Fruit fly (Drosophila melanogaster) whole organism, prepupa: Measurements from ENCODE around the gene net.

ENCODE experiments used
- Blimp-1 ChIP-seq: fragments of 200-800 bp; sonication (Bioruptor generic); optimal IDR thresholded peaks from 3 replicates; lab custom pipeline; 2017; ENCODE audit warnings: missing biosample characterization, missing genetic modification characterization, mild to moderate bottlenecking, moderate library complexity, missing genetic modification reagents
- CG10669 ChIP-seq: fragments of 200-800 bp; sonication (Bioruptor generic); optimal IDR thresholded peaks from 3 replicates; lab custom pipeline; 2018; ENCODE audit warnings: missing biosample characterization, mild to moderate bottlenecking, missing genetic modification characterization, moderate library complexity
- CG31627 ChIP-seq: fragments of 200-800 bp; sonication (Bioruptor generic); optimal IDR thresholded peaks from 3 replicates; lab custom pipeline; 2016; ENCODE audit warnings: missing biosample characterization, missing genetic modification characterization
- CG6276 ChIP-seq: fragments of 200-800 bp; sonication (Bioruptor generic); optimal IDR thresholded peaks from 2 replicates; lab custom pipeline; 2017; ENCODE audit warnings: missing biosample characterization, mild to moderate bottlenecking, missing genetic modification characterization
- CG6854 ChIP-seq: fragments of 200-800 bp; sonication (Bioruptor generic); optimal IDR thresholded peaks from 2 replicates; lab custom pipeline; 2017; ENCODE audit warnings: missing biosample characterization, mild to moderate bottlenecking, missing genetic modification characterization
- CG7368 ChIP-seq: fragments of 200-800 bp; sonication (Bioruptor generic); optimal IDR thresholded peaks from 3 replicates; lab custom pipeline; 2016; ENCODE audit warnings: missing biosample characterization, missing genetic modification characterization
- CG8319 ChIP-seq: fragments of 200-800 bp; sonication (Bioruptor generic); optimal IDR thresholded peaks from 3 replicates; lab custom pipeline; 2016; ENCODE audit warnings: missing biosample characterization, missing genetic modification characterization
- CG8632 ChIP-seq: fragments of 200-800 bp; sonication (Bioruptor generic); optimal IDR thresholded peaks from 3 replicates; lab custom pipeline; 2016; ENCODE audit warnings: missing biosample characterization, missing genetic modification characterization
- CG9139 ChIP-seq: fragments of 200-800 bp; sonication (Bioruptor generic); optimal IDR thresholded peaks from 3 replicates; lab custom pipeline; 2017; ENCODE audit warnings: missing biosample characterization, mild to moderate bottlenecking, missing genetic modification characterization
- Eip75B ChIP-seq: fragments of 200-800 bp; sonication (Bioruptor generic); optimal IDR thresholded peaks from 3 replicates; lab custom pipeline; 2016; ENCODE audit warnings: missing biosample characterization, missing genetic modification characterization
- Eip78C ChIP-seq: fragments of 200-800 bp; sonication (Bioruptor generic); peaks from one replicate; lab custom pipeline; 2016; ENCODE audit warnings: missing biosample characterization, missing genetic modification characterization
- Ets96B ChIP-seq: fragments of 200-800 bp; optimal IDR thresholded peaks from 2 replicates; lab custom pipeline; 2019; ENCODE audit warnings: missing biosample characterization, mild to moderate bottlenecking, missing genetic modification characterization, moderate library complexity
- Lpt ChIP-seq: fragments of 200-800 bp; sonication (Bioruptor generic); optimal IDR thresholded peaks from 3 replicates; lab custom pipeline; 2016; ENCODE audit warnings: missing biosample characterization, missing genetic modification characterization
- OdsH ChIP-seq: fragments of 200-800 bp; sonication (Bioruptor generic); optimal IDR thresholded peaks from 3 replicates; lab custom pipeline; 2016; ENCODE audit warnings: missing biosample characterization, missing genetic modification characterization
- Sox102F ChIP-seq: fragments of 200-800 bp; sonication (Bioruptor generic); optimal IDR thresholded peaks from 2 replicates; lab custom pipeline; 2016; ENCODE audit warnings: missing biosample characterization, mild to moderate bottlenecking, missing genetic modification characterization
- Sox14 ChIP-seq: fragments of 200-800 bp; sonication (Bioruptor generic); optimal IDR thresholded peaks from 3 replicates; lab custom pipeline; 2016; ENCODE audit warnings: missing biosample characterization, missing genetic modification characterization
- achi ChIP-seq: fragments of 200-800 bp; sonication (Bioruptor generic); optimal IDR thresholded peaks from 3 replicates; lab custom pipeline; 2016; ENCODE audit warnings: missing biosample characterization, missing genetic modification characterization
- cyc ChIP-seq: fragments of 200-800 bp; sonication (Bioruptor generic); optimal IDR thresholded peaks from 3 replicates; lab custom pipeline; 2016; ENCODE audit warnings: missing biosample characterization, missing genetic modification characterization
- dac ChIP-seq: fragments of 200-800 bp; sonication (Bioruptor generic); optimal IDR thresholded peaks from 2 replicates; lab custom pipeline; 2017; ENCODE audit warnings: missing biosample characterization, mild to moderate bottlenecking, missing genetic modification characterization
- esn ChIP-seq: fragments of 200-800 bp; sonication (Bioruptor generic); optimal IDR thresholded peaks from 2 replicates; lab custom pipeline; 2016; ENCODE audit warnings: missing biosample characterization, mild to moderate bottlenecking, missing genetic modification characterization, moderate library complexity
- fd59A ChIP-seq: fragments of 200-800 bp; sonication (Bioruptor generic); optimal IDR thresholded peaks from 2 replicates; lab custom pipeline; 2017; ENCODE audit warnings: missing biosample characterization, mild to moderate bottlenecking, missing genetic modification characterization, missing genetic modification reagents
- fd85E ChIP-seq: fragments of 200-800 bp; sonication (Bioruptor generic); optimal IDR thresholded peaks from 3 replicates; lab custom pipeline; 2016; ENCODE audit warnings: missing biosample characterization, missing genetic modification characterization
- fkh ChIP-seq: fragments of 200-800 bp; sonication (Bioruptor generic); optimal IDR thresholded peaks from 3 replicates; lab custom pipeline; 2017; ENCODE audit warnings: missing biosample characterization, mild to moderate bottlenecking, missing genetic modification characterization, moderate library complexity
- lz ChIP-seq: fragments of 200-800 bp; sonication (Bioruptor generic); optimal IDR thresholded peaks from 3 replicates; lab custom pipeline; 2016; ENCODE audit warnings: missing biosample characterization, missing genetic modification characterization
- net ChIP-seq: fragments of 200-800 bp; sonication (Bioruptor generic); optimal IDR thresholded peaks from 3 replicates; lab custom pipeline; 2016; ENCODE audit warnings: missing biosample characterization, missing genetic modification characterization
- pdm3 ChIP-seq: fragments of 200-800 bp; sonication (Bioruptor generic); optimal IDR thresholded peaks from 3 replicates; lab custom pipeline; 2016; ENCODE audit warnings: missing biosample characterization, missing genetic modification characterization
- svp ChIP-seq: fragments of 200-800 bp; sonication (Bioruptor generic); peaks from one replicate; lab custom pipeline; 2016; ENCODE audit warnings: missing biosample characterization, missing genetic modification characterization
- vri ChIP-seq: fragments of 200-800 bp; sonication (Bioruptor generic); optimal IDR thresholded peaks from 3 replicates; lab custom pipeline; 2016; ENCODE audit warnings: missing biosample characterization, mild to moderate bottlenecking, missing genetic modification characterization

The net gene

dm6 chr2L:89158-89557, 2.0 kb upstream of the net start:
- TF ChIP-seq Eip78C (GFP tag; lab: Kevin White, UChicago): peak; percentile 42
- TF ChIP-seq lz (GFP tag; lab: Kevin White, UChicago): no peak

- peak; percentile 1 for TF ChIP-seq esn (GFP tag; lab: Kevin White, UChicago)
- TF ChIP-seq CG10669: no peak
- TF ChIP-seq Blimp-1: peak; percentile 81
- TF ChIP-seq OdsH (GFP tag; lab: Kevin White, UChicago): no peak
- TF ChIP-seq CG6854 (GFP tag; lab: Kevin White, UChicago): peak; percentile 8
- no peak for TF ChIP-seq CG9139 (GFP tag; lab: Kevin White, UChicago)
These were observed 1.3 kb upstream of the net start for dm6 chr2L:88528-88927.

DNA sequence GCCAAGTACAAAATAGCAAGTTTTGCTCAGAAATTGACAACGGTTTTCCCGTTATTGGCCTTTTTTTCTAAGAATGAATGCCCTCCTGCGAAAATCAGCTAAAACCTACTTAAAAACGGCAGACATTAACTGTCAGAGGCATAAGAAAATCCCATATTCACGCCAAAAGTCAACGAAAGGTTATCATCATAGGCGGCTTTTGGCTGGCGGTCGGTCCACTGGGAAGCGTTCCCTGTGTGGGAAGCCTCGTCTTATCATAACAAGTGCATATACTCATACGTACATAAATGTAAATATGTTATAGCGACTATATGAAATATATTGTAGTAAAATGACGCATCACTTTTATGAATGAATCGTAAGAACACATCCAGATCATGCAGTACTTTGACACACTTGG, 1.5 kb downstream of the net start:
- TF ChIP-seq Eip78C (GFP tag; lab: Kevin White, UChicago) (peak; percentile 20), svp (GFP tag; lab: Kevin White, UChicago) (peak; percentile 98), esn (GFP tag; lab: Kevin White, UChicago) (no peak)

dm6 chr2L:85099-85498, 2.1 kb downstream of the net start:
- peak; percentile 82 for TF ChIP-seq fkh (GFP tag; lab: Kevin White, UChicago)
- no peak for TF ChIP-seq CG31627

DNA sequence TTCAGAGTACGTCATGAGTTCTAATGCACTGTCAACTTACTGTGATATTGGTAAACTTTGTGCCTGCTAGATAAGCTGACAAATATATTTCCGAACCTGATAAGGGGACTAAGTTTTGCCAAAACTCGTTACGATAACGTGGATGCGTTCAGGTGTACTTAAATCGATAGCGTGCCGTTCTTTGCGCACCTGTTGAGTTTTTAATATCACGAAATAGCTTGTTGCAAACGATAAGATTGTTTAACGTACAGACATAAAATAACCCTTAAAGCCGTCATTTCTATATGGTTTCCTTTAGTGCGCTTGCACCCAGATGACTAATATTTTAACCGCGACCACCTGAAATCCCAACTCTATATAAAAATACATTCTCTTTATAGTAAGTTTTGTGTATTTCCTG, 5.1 kb downstream of the net start:
- TF ChIP-seq vri (GFP tag; lab: Kevin White, UChicago) (peak; percentile 41), net (GFP tag; lab: Kevin White, UChicago) (no peak)
- TF ChIP-seq, all 60 proteins: peak for 1

DNA sequence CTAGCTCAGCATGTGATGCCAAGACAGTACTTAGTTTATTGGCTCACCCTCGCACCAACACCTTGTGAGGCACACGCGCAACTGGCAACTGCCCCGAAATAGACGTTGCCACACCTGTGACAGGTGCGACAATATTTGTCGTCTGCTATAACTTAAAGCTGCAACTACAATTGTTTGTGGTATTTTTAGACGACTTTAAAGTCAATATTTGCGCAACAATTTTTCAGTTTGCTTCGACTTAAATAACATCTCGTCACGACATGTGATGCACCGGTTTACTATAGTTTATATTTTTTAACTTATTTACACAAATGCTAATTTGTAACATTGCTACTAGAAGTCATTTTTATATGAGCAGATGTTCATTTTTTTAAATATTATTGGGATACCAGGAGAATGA, 6.0 kb downstream of the net start:
- TF ChIP-seq Eip75B (GFP tag; lab: Kevin White, UChicago) (no peak), Blimp-1 (no peak), Ets96B (tag; lab: Kevin White, UChicago) (no peak), achi (GFP tag; lab: Kevin White, UChicago) (no peak), cyc (GFP tag; lab: Kevin White, UChicago) (no peak), fkh (GFP tag; lab: Kevin White, UChicago) (peak; percentile 91), Sox14 (no peak), pdm3 (GFP tag; lab: Kevin White, UChicago) (no peak), fd59A (GFP tag; lab: Kevin White, UChicago) (no peak), CG8319 (GFP tag; lab: Kevin White, UChicago) (no peak), CG7368 (GFP tag; lab: Kevin White, UChicago) (no peak), Eip78C (GFP tag; lab: Kevin White, UChicago) (peak; percentile 0), CG8632 (GFP tag; lab: Kevin White, UChicago) (no peak), fd85E (GFP tag; lab: Kevin White, UChicago) (no peak), vri (GFP tag; lab: Kevin White, UChicago) (peak; percentile 68), dac (GFP tag; lab: Kevin White, UChicago) (no peak)

- TF ChIP-seq fkh (GFP tag; lab: Kevin White, UChicago) (no peak), Lpt (no peak), Sox102F (GFP tag; lab: Kevin White, UChicago) (no peak), CG6276 (GFP tag; lab: Kevin White, UChicago) (no peak), Eip78C (GFP tag; lab: Kevin White, UChicago) (peak; percentile 69), CG31627 (no peak), esn (GFP tag; lab: Kevin White, UChicago) (no peak)
These were observed 8.4 kb downstream of the net start for dm6 chr2L:78828-79227.
